Worm (Caenorhabditis elegans) whole organism, L4/young adult: Measurements from ENCODE around the gene C04G2.10.

ENCODE experiments used
- W03F9.2 ChIP-seq: fragments of 150-350 bp; optimal IDR thresholded peaks from 2 replicates; lab custom pipeline; 2014; ENCODE audit warnings: missing biosample characterization, missing genetic modification characterization
- dao-5 ChIP-seq: sonication (generic microtip); optimal IDR thresholded peaks from 2 replicates; lab custom pipeline; 2016; ENCODE audit warnings: missing genotype, missing genetic modification characterization, moderate library complexity, missing compliant biosample characterization
- him-1 ChIP-seq: sonication (generic microtip); optimal IDR thresholded peaks from 2 replicates; lab custom pipeline; 2016; ENCODE audit warnings: missing genotype, missing genetic modification reagents, missing genetic modification characterization, missing compliant biosample characterization

C04G2.10 gene

ce11 chrIV:10140143-10140542 lies 24.9 kb downstream of the C04G2.10 start, which contains the start of gene gst-3:
gst-3 (minus strand) TSS chrIV:10140243.
- TF ChIP-seq W03F9.2 (tag; lab: Kevin White, UChicago) (no peak), him-1 (tag; lab: Kevin White, UChicago) (no peak), dao-5 (tag; lab: Kevin White, UChicago) (no peak)

ce11 chrIV:10141930-10142505 lies 26.8 kb downstream of the C04G2.10 start, which contains the start of the genes gst-2, gst-4 and dhs-12:
gst-2 (minus strand) TSS chrIV:10142061.
gst-4 (plus strand) TSS chrIV:10142225.
dhs-12 (plus strand) TSS chrIV:10142455.
- TF ChIP-seq dao-5 (tag; lab: Kevin White, UChicago) (no peak), him-1 (tag; lab: Kevin White, UChicago) (no peak), W03F9.2 (tag; lab: Kevin White, UChicago) (no peak)

- no peak for TF ChIP-seq him-1 (tag; lab: Kevin White, UChicago)
- TF ChIP-seq dao-5 (tag; lab: Kevin White, UChicago), result no peak
- no peak for TF ChIP-seq W03F9.2 (tag; lab: Kevin White, UChicago)
These were observed 28.4 kb downstream of the C04G2.10 start, which contains the start of gene msp-38 for ce11 chrIV:10143640-10144039. msp-38 (minus strand) TSS chrIV:10143740.

- no peak for TF ChIP-seq W03F9.2 (tag; lab: Kevin White, UChicago)
- no peak for TF ChIP-seq dao-5 (tag; lab: Kevin White, UChicago)
- no peak for TF ChIP-seq him-1 (tag; lab: Kevin White, UChicago)
These were observed 29.2 kb downstream of the C04G2.10 start for ce11 chrIV:10144487-10144886.

- TF ChIP-seq dao-5 (tag; lab: Kevin White, UChicago) (no peak), W03F9.2 (tag; lab: Kevin White, UChicago) (no peak), him-1 (tag; lab: Kevin White, UChicago) (no peak)
These were observed 29.7 kb downstream of the C04G2.10 start for ce11 chrIV:10144909-10145308.

- TF ChIP-seq dao-5 (tag; lab: Kevin White, UChicago) (no peak), W03F9.2 (tag; lab: Kevin White, UChicago) (no peak), him-1 (tag; lab: Kevin White, UChicago) (no peak)
These were observed 31.6 kb downstream of the C04G2.10 start, which contains the start of gene T14G10.8 for ce11 chrIV:10146885-10147284. T14G10.8 (minus strand) TSS chrIV:10146985.

ce11 chrIV:10148938-10149337 lies 33.7 kb downstream of the C04G2.10 start, which contains the start of gene pigs-1:
pigs-1 (minus strand) TSS chrIV:10149038.
- TF ChIP-seq dao-5 (tag; lab: Kevin White, UChicago) (no peak), him-1 (tag; lab: Kevin White, UChicago) (no peak), W03F9.2 (tag; lab: Kevin White, UChicago) (no peak)

- no peak for TF ChIP-seq dao-5 (tag; lab: Kevin White, UChicago)
- no peak for TF ChIP-seq W03F9.2 (tag; lab: Kevin White, UChicago)
- no peak for TF ChIP-seq him-1 (tag; lab: Kevin White, UChicago)
These were observed 35.3 kb downstream of the C04G2.10 start, which contains the start of gene tsp-12 for ce11 chrIV:10150552-10151004. tsp-12 (minus strand) TSS chrIV:10150602.

ce11 chrIV:10151439-10151997 lies 36.3 kb downstream of the C04G2.10 start, which contains the start of gene copg-1:
copg-1 (plus strand) TSS chrIV:10151947.
- TF ChIP-seq him-1 (tag; lab: Kevin White, UChicago) (peak; percentile 7), dao-5 (tag; lab: Kevin White, UChicago) (no peak), W03F9.2 (tag; lab: Kevin White, UChicago) (peak; percentile 63)

ce11 chrIV:10153479-10153878 lies 38.2 kb downstream of the C04G2.10 start:
- TF ChIP-seq dao-5 (tag; lab: Kevin White, UChicago) (no peak), him-1 (tag; lab: Kevin White, UChicago) (no peak), W03F9.2 (tag; lab: Kevin White, UChicago) (no peak)

- TF ChIP-seq W03F9.2 (tag; lab: Kevin White, UChicago), result no peak
These were observed 40.2 kb downstream of the C04G2.10 start, which contains the start of gene ttr-54 for ce11 chrIV:10155475-10155874. ttr-54 (plus strand) TSS chrIV:10155775.

ce11 chrIV:10157034-10157433 lies 41.8 kb downstream of the C04G2.10 start:
- TF ChIP-seq him-1 (tag; lab: Kevin White, UChicago), result no peak
- TF ChIP-seq W03F9.2 (tag; lab: Kevin White, UChicago), result no peak
- no peak for TF ChIP-seq dao-5 (tag; lab: Kevin White, UChicago)

- no peak for TF ChIP-seq dao-5 (tag; lab: Kevin White, UChicago)
- no peak for TF ChIP-seq W03F9.2 (tag; lab: Kevin White, UChicago)
- no peak for TF ChIP-seq him-1 (tag; lab: Kevin White, UChicago)
These were observed 42.3 kb downstream of the C04G2.10 start, which contains the start of gene ttr-53 for ce11 chrIV:10157489-10158088. ttr-53 (plus strand) TSS chrIV:10158038.
